Worm (Caenorhabditis elegans) whole organism, young adult: ENCODE data around the gene fipr-12.

Source experiments
- C06A6.2 ChIP-seq: fragments of 200-800 bp; sonication (Bioruptor generic); conservative IDR thresholded peaks from 2 replicates; pipeline ENCODE4 v1.3.6; 2022; ENCODE audit warnings: missing genetic modification characterization, missing compliant biosample characterization
- F37B4.10 ChIP-seq: fragments of 200-800 bp; sonication (Bioruptor generic); IDR thresholded peaks from 2 replicates; pipeline ENCODE4 v1.3.6; 2022; ENCODE audit warnings: missing genetic modification characterization, missing compliant biosample characterization
- F49E8.2 ChIP-seq: sonication (generic microtip); optimal IDR thresholded peaks from 3 replicates; lab custom pipeline; 2017; ENCODE audit warnings: missing genetic modification characterization, mild to moderate bottlenecking, missing compliant biosample characterization, antibody characterized with exemption, moderate library complexity; ENCODE audit not compliant: insufficient read depth
- F55B11.4 ChIP-seq: sonication (generic microtip); optimal IDR thresholded peaks from 2 replicates; lab custom pipeline; 2016; ENCODE audit warnings: missing compliant biosample characterization, missing genetic modification characterization, borderline replicate concordance; ENCODE audit not compliant: insufficient read depth
- F57A8.1 ChIP-seq: fragments of 200-800 bp; sonication (Bioruptor generic); optimal IDR thresholded peaks from 2 replicates; lab custom pipeline; 2018; ENCODE audit warnings: mild to moderate bottlenecking, missing genetic modification characterization, moderate library complexity, missing compliant biosample characterization
- K12H6.12 ChIP-seq: fragments of 200-800 bp; sonication (Bioruptor generic); optimal IDR thresholded peaks from 2 replicates; lab custom pipeline; 2018; ENCODE audit warnings: mild to moderate bottlenecking, missing genetic modification characterization, missing compliant biosample characterization
- T26A5.8 ChIP-seq: sonication (generic microtip); optimal IDR thresholded peaks from 2 replicates; lab custom pipeline; 2016; ENCODE audit warnings: missing genetic modification characterization, missing compliant biosample characterization
- ZK185.1 ChIP-seq: sonication (generic microtip); optimal IDR thresholded peaks from 2 replicates; lab custom pipeline; 2016; ENCODE audit warnings: mild to moderate bottlenecking, missing genetic modification characterization, missing compliant biosample characterization; ENCODE audit not compliant: poor library complexity, severe bottlenecking
- akir-1 ChIP-seq: fragments of 200-800 bp; sonication (Bioruptor generic); optimal IDR thresholded peaks from 2 replicates; lab custom pipeline; 2018; ENCODE audit warnings: mild to moderate bottlenecking, missing genetic modification characterization, moderate library complexity, missing compliant biosample characterization
- aptf-2 ChIP-seq: fragments of 200-800 bp; sonication (Bioruptor generic); conservative IDR thresholded peaks from 2 replicates; pipeline ENCODE4 v1.3.6; 2022; ENCODE audit warnings: missing genetic modification reagents, missing genetic modification characterization, missing compliant biosample characterization
- atf-7 ChIP-seq: sonication (generic microtip); optimal IDR thresholded peaks from 2 replicates; lab custom pipeline; 2017; ENCODE audit warnings: mild to moderate bottlenecking, missing genetic modification characterization, missing compliant biosample characterization
- cebp-1 ChIP-seq, 2 experiments: fragments of 200-800 bp in 1 of 2; sonication (Bioruptor generic) in 1 of 2; sonication (generic microtip) in 1 of 2; IDR thresholded peaks in 1 of 2; optimal IDR thresholded peaks in 1 of 2; 2 replicates each; pipeline versions ENCODE4 v1.3.6 to Lab custom; 2017 to 2022; ENCODE audit warnings: missing compliant biosample characterization in 2 of 2, missing genetic modification characterization in 2 of 2, mild to moderate bottlenecking in 1 of 2, missing genetic modification reagents in 1 of 2, moderate library complexity in 1 of 2
- cebp-2 ChIP-seq: fragments of 200-800 bp; sonication (Bioruptor generic); IDR thresholded peaks from 2 replicates; pipeline ENCODE4 v1.3.6; 2022; ENCODE audit warnings: missing genetic modification characterization, missing compliant biosample characterization
- ekl-4 ChIP-seq: fragments of 200-800 bp; sonication (Bioruptor generic); IDR thresholded peaks from 2 replicates; pipeline ENCODE4 v1.3.6; 2022; ENCODE audit warnings: missing genetic modification reagents, missing genetic modification characterization, missing compliant biosample characterization
- ets-4 ChIP-seq: fragments of 200-800 bp; sonication (Bioruptor generic); optimal IDR thresholded peaks from 2 replicates; lab custom pipeline; 2018; ENCODE audit warnings: mild to moderate bottlenecking, missing genetic modification characterization, missing compliant biosample characterization
- fkh-3 ChIP-seq: sonication (generic microtip); optimal IDR thresholded peaks from 2 replicates; lab custom pipeline; 2016; ENCODE audit warnings: mild to moderate bottlenecking, missing genetic modification characterization, missing compliant biosample characterization
- him-1 ChIP-seq: sonication (generic microtip); optimal IDR thresholded peaks from 2 replicates; lab custom pipeline; 2016; ENCODE audit warnings: missing genotype, missing genetic modification reagents, missing genetic modification characterization, missing compliant biosample characterization
- hlh-12 ChIP-seq: sonication (generic microtip); optimal IDR thresholded peaks from 2 replicates; lab custom pipeline; 2016; ENCODE audit warnings: missing genetic modification characterization, missing compliant biosample characterization
- hsf-1 ChIP-seq: fragments of 200-800 bp; sonication (Bioruptor generic); IDR thresholded peaks from 2 replicates; pipeline ENCODE4 v1.3.6; 2022; ENCODE audit warnings: missing genetic modification reagents, missing genetic modification characterization, missing compliant biosample characterization
- lin-35 ChIP-seq, 3 experiments: fragments of 150-350 bp in 2 of 3; sonication (generic microtip) in 1 of 3; optimal IDR thresholded peaks; 2 replicates each; lab custom pipeline; 2014 to 2018; ENCODE audit warnings: missing biosample characterization in 3 of 3, missing genetic modification characterization in 3 of 3, missing genetic modification reagents in 3 of 3
- lir-1 ChIP-seq: fragments of 200-800 bp; sonication (Bioruptor generic); conservative IDR thresholded peaks from 2 replicates; pipeline ENCODE4 v1.3.6; 2022; ENCODE audit warnings: missing genetic modification reagents, missing genetic modification characterization, missing compliant biosample characterization
- lsl-1 ChIP-seq: fragments of 200-800 bp; sonication (Bioruptor generic); optimal IDR thresholded peaks from 2 replicates; lab custom pipeline; 2018; ENCODE audit warnings: mild to moderate bottlenecking, missing genetic modification characterization, moderate library complexity, missing compliant biosample characterization
- madf-6 ChIP-seq: fragments of 200-800 bp; sonication (Bioruptor generic); IDR thresholded peaks from 2 replicates; pipeline ENCODE4 v1.3.6; 2022; ENCODE audit warnings: missing genetic modification reagents, missing genetic modification characterization, missing compliant biosample characterization
- mes-4 ChIP-seq: sonication (generic microtip); optimal IDR thresholded peaks from 2 replicates; lab custom pipeline; 2016; ENCODE audit warnings: missing genotype, missing genetic modification characterization, missing compliant biosample characterization
- mxl-1 ChIP-seq: sonication (generic microtip); optimal IDR thresholded peaks from 2 replicates; lab custom pipeline; 2016; ENCODE audit warnings: missing genetic modification characterization, missing compliant biosample characterization
- nhr-80 ChIP-seq: sonication (generic microtip); optimal IDR thresholded peaks from 2 replicates; lab custom pipeline; 2016; ENCODE audit warnings: missing genetic modification characterization, missing compliant biosample characterization
- nhr-90 ChIP-seq: sonication (generic microtip); optimal IDR thresholded peaks from 2 replicates; lab custom pipeline; 2016; ENCODE audit warnings: missing genotype, mild to moderate bottlenecking, missing genetic modification characterization, missing compliant biosample characterization
- rec-8 ChIP-seq, 2 experiments: sonication (generic microtip); optimal IDR thresholded peaks; 2 replicates each; lab custom pipeline; 2016; ENCODE audit warnings: mild to moderate bottlenecking in 2 of 2, missing genetic modification characterization in 2 of 2, missing genetic modification reagents in 2 of 2, missing genotype in 2 of 2, missing biosample characterization in 1 of 2, missing compliant biosample characterization in 1 of 2, moderate library complexity in 1 of 2
- repo-1 ChIP-seq: sonication (generic microtip); optimal IDR thresholded peaks from 2 replicates; lab custom pipeline; 2017; ENCODE audit warnings: mild to moderate bottlenecking, missing genetic modification characterization, missing compliant biosample characterization
- snpc-3.4 ChIP-seq: sonication (generic microtip); optimal IDR thresholded peaks from 2 replicates; lab custom pipeline; 2017; ENCODE audit warnings: missing genetic modification characterization, mild to moderate bottlenecking, missing compliant biosample characterization, antibody characterized with exemption, moderate library complexity, missing genotype, missing genetic modification reagents
- snpc-4 ChIP-seq, 5 experiments: fragments of 150-350 bp in 1 of 5; sonication (generic microtip) in 4 of 5; optimal IDR thresholded peaks; 2 replicates each; lab custom pipeline; 2014 to 2018; ENCODE audit warnings: missing genetic modification characterization in 5 of 5, missing biosample characterization in 3 of 5, antibody characterized with exemption in 2 of 5, mild to moderate bottlenecking in 2 of 5, missing compliant biosample characterization in 2 of 5, missing genotype in 2 of 5, moderate library complexity in 2 of 5, missing genetic modification reagents in 1 of 5
- zfh-2 ChIP-seq: fragments of 200-800 bp; sonication (Bioruptor generic); conservative IDR thresholded peaks from 2 replicates; pipeline ENCODE4 v1.3.6; 2022; ENCODE audit warnings: missing genetic modification reagents, missing genetic modification characterization, missing compliant biosample characterization
- ztf-26 ChIP-seq: sonication (generic microtip); optimal IDR thresholded peaks from 2 replicates; lab custom pipeline; 2017; ENCODE audit warnings: missing genetic modification characterization, missing compliant biosample characterization
- ztf-3 ChIP-seq: fragments of 200-800 bp; sonication (Bioruptor generic); optimal IDR thresholded peaks from 2 replicates; lab custom pipeline; 2018; ENCODE audit warnings: mild to moderate bottlenecking, missing genetic modification characterization, missing compliant biosample characterization

The fipr-12 gene

ce11 chrV:9918410-9918809, 24.7 kb upstream of the fipr-12 start, which contains the start of gene C50H2.5:
TSS of gene C50H2.5 (plus strand) at chrV:9918710.
- TF ChIP-seq hlh-12 (tag; lab: Kevin White, UChicago) (no peak), ztf-26 (tag; lab: Kevin White, UChicago) (no peak), nhr-90 (tag; lab: Kevin White, UChicago) (no peak), cebp-2 (GFP tag; lab: Robert Waterston, UW) (no peak), F55B11.4 (tag; lab: Kevin White, UChicago) (no peak), madf-6 (no peak), cebp-1 (GFP tag; IDR thresholded peaks at IDR 0.05; lab: Robert Waterston, UW) (no peak), cebp-1 (tag; optimal IDR thresholded peaks at IDR 0.05; lab: Kevin White, UChicago) (no peak), repo-1 (no peak), snpc-4 (GFP tag; optimal IDR thresholded peaks at IDR 0.05; lab: Kevin White, UChicago) (no peak), snpc-4 (tag; optimal IDR thresholded peaks at IDR 0.05; lab: Kevin White, UChicago) (no peak), atf-7 (tag; lab: Kevin White, UChicago) (no peak), K12H6.12 (no peak), F49E8.2 (tag; lab: Kevin White, UChicago) (no peak)
- TF ChIP-seq, all 124 proteins: peak for 0

- TF ChIP-seq nhr-80 (tag; lab: Kevin White, UChicago), result no peak
- TF ChIP-seq rec-8 (tag; optimal IDR thresholded peaks at IDR 0.05; lab: Kevin White, UChicago), result no peak
- TF ChIP-seq ets-4, result no peak
- TF ChIP-seq lin-35 (GFP tag; optimal IDR thresholded peaks at IDR 0.05; lab: Kevin White, UChicago), result no peak
- TF ChIP-seq mes-4 (tag; lab: Kevin White, UChicago), result no peak
- no peak for TF ChIP-seq akir-1 (GFP tag; lab: Kevin White, UChicago)
- no peak for TF ChIP-seq F37B4.10 (GFP tag; lab: Robert Waterston, UW)
- TF ChIP-seq atf-7 (tag; lab: Kevin White, UChicago), result no peak
Measured at ce11 chrV:9921288-9921687, 21.9 kb upstream of the fipr-12 start, which contains the start of gene ceh-75. TSS of gene ceh-75 (plus strand) at chrV:9921337.

- TF ChIP-seq ZK185.1 (no peak), akir-1 (GFP tag; lab: Kevin White, UChicago) (no peak), snpc-3.4 (tag; lab: Kevin White, UChicago) (no peak), him-1 (tag; lab: Kevin White, UChicago) (no peak), zfh-2 (GFP tag; lab: Robert Waterston, UW) (no peak), ztf-3 (GFP tag; lab: Kevin White, UChicago) (no peak), lin-35 (GFP tag; optimal IDR thresholded peaks at IDR 0.05; lab: Kevin White, UChicago) (no peak), hsf-1 (GFP tag; lab: Robert Waterston, UW) (no peak), ekl-4 (GFP tag; lab: Robert Waterston, UW) (no peak), lsl-1 (GFP tag; lab: Kevin White, UChicago) (no peak), C06A6.2 (GFP tag; lab: Robert Waterston, UW) (no peak), fkh-3 (tag; lab: Kevin White, UChicago) (no peak), mxl-1 (tag; lab: Kevin White, UChicago) (no peak), F57A8.1 (GFP tag; lab: Kevin White, UChicago) (no peak), ztf-26 (tag; lab: Kevin White, UChicago) (no peak), aptf-2 (GFP tag; lab: Robert Waterston, UW) (no peak), T26A5.8 (tag; lab: Kevin White, UChicago) (no peak), lir-1 (GFP tag; lab: Robert Waterston, UW) (no peak)
Measured at ce11 chrV:9922481-9922880, 20.7 kb upstream of the fipr-12 start, which contains the start of gene C50H2.7. TSS of gene C50H2.7 (plus strand) at chrV:9922781.
